Fruit fly (Drosophila melanogaster) whole organism, embryonic: Measurements from ENCODE around the gene ph-p.

Experiments used
- Awh ChIP-seq: fragments of 200-800 bp; sonication (Bioruptor generic); IDR thresholded peaks from 2 replicates; pipeline ENCODE4, ENCODE4 v1.3.6; 2022; ENCODE audit warnings: missing biosample characterization, missing genetic modification characterization
- BEAF-32 ChIP-seq: fragments of 200-800 bp; sonication (Bioruptor generic); optimal IDR thresholded peaks from 3 replicates; lab custom pipeline; 2017; ENCODE audit warnings: missing biosample characterization, missing genetic modification characterization, mild to moderate bottlenecking, moderate library complexity, missing genetic modification reagents
- CG10209 ChIP-seq: fragments of 200-800 bp; sonication (Bioruptor generic); optimal IDR thresholded peaks from 3 replicates; lab custom pipeline; 2017; ENCODE audit warnings: missing biosample characterization, mild to moderate bottlenecking, missing genetic modification characterization, missing genetic modification reagents
- CG10267 ChIP-seq: fragments of 200-800 bp; sonication (Bioruptor generic); optimal IDR thresholded peaks from 2 replicates; lab custom pipeline; 2018; ENCODE audit warnings: missing biosample characterization, mild to moderate bottlenecking, missing genetic modification characterization, moderate library complexity
- CG10274 ChIP-seq: fragments of 200-800 bp; sonication (Bioruptor generic); optimal IDR thresholded peaks from 3 replicates; lab custom pipeline; 2017; ENCODE audit warnings: missing biosample characterization, mild to moderate bottlenecking, missing genetic modification characterization
- CG10462 ChIP-seq: fragments of 200-800 bp; sonication (Bioruptor generic); optimal IDR thresholded peaks from 2 replicates; lab custom pipeline; 2016; ENCODE audit warnings: missing biosample characterization, missing genetic modification characterization
- CG11456 ChIP-seq: fragments of 200-800 bp; sonication (Bioruptor generic); IDR thresholded peaks from 3 replicates; pipeline ENCODE4 v1.3.6; 2022; ENCODE audit warnings: missing biosample characterization, missing genetic modification characterization
- CG11696 ChIP-seq: fragments of 200-800 bp; sonication (Bioruptor generic); IDR thresholded peaks from 2 replicates; pipeline ENCODE4 v1.3.6; 2022; ENCODE audit warnings: missing biosample characterization, missing genetic modification characterization
- CG12104 ChIP-seq: fragments of 200-800 bp; sonication (Bioruptor generic); optimal IDR thresholded peaks from 3 replicates; lab custom pipeline; 2016; ENCODE audit warnings: missing biosample characterization, missing genetic modification characterization
- CG12155 ChIP-seq: fragments of 200-800 bp; sonication (Bioruptor generic); optimal IDR thresholded peaks from 3 replicates; lab custom pipeline; 2016; ENCODE audit warnings: missing biosample characterization, missing genetic modification characterization
- CG12942 ChIP-seq: fragments of 200-800 bp; sonication (Bioruptor generic); optimal IDR thresholded peaks from 3 replicates; lab custom pipeline; 2016; ENCODE audit warnings: missing biosample characterization, missing genetic modification characterization
- CG14965 ChIP-seq: fragments of 200-800 bp; sonication (Bioruptor generic); optimal IDR thresholded peaks from 2 replicates; lab custom pipeline; 2016; ENCODE audit warnings: missing biosample characterization, missing genetic modification characterization, borderline replicate concordance
- CG15269 ChIP-seq: fragments of 200-800 bp; sonication (Bioruptor generic); optimal IDR thresholded peaks from 2 replicates; lab custom pipeline; 2018; ENCODE audit warnings: missing biosample characterization, mild to moderate bottlenecking, missing genetic modification characterization, moderate library complexity
- CG17385 ChIP-seq: fragments of 200-800 bp; sonication (Bioruptor generic); optimal IDR thresholded peaks from 3 replicates; lab custom pipeline; 2018; ENCODE audit warnings: missing biosample characterization, mild to moderate bottlenecking, missing genetic modification characterization
- CG1792 ChIP-seq: fragments of 200-800 bp; sonication (Bioruptor generic); optimal IDR thresholded peaks from 2 replicates; lab custom pipeline; 2016; ENCODE audit warnings: missing biosample characterization, missing genetic modification characterization
- CG18619 ChIP-seq: fragments of 200-800 bp; sonication (Bioruptor generic); optimal IDR thresholded peaks from 3 replicates; lab custom pipeline; 2017; ENCODE audit warnings: missing biosample characterization, mild to moderate bottlenecking, missing genetic modification characterization
- CG2120 ChIP-seq: fragments of 200-800 bp; sonication (Bioruptor generic); optimal IDR thresholded peaks from 3 replicates; lab custom pipeline; 2016; ENCODE audit warnings: missing biosample characterization, missing genetic modification characterization
- CG2678 ChIP-seq: fragments of 200-800 bp; sonication (Bioruptor generic); optimal IDR thresholded peaks from 3 replicates; lab custom pipeline; 2019; ENCODE audit warnings: missing biosample characterization, mild to moderate bottlenecking, missing genetic modification characterization, moderate library complexity
- CG2712 ChIP-seq: fragments of 200-800 bp; optimal IDR thresholded peaks from 3 replicates; lab custom pipeline; 2019; ENCODE audit warnings: missing biosample characterization, mild to moderate bottlenecking, missing genetic modification characterization, moderate library complexity
- CG2875 ChIP-seq: fragments of 200-800 bp; sonication (Bioruptor generic); optimal IDR thresholded peaks from 2 replicates; lab custom pipeline; 2017; ENCODE audit warnings: missing biosample characterization, mild to moderate bottlenecking, missing genetic modification characterization, missing genetic modification reagents
- CG32767 ChIP-seq: fragments of 200-800 bp; sonication (Bioruptor generic); IDR thresholded peaks from 2 replicates; pipeline ENCODE4 v1.3.6; 2022; ENCODE audit warnings: missing biosample characterization, missing genetic modification characterization
- CG42726 ChIP-seq: fragments of 200-800 bp; sonication (Bioruptor generic); IDR thresholded peaks from 2 replicates; pipeline ENCODE4 v1.3.6; 2022; ENCODE audit warnings: missing biosample characterization, missing genetic modification characterization; ENCODE audit not compliant: partially characterized antibody
- CG7556 ChIP-seq: fragments of 200-800 bp; sonication (Bioruptor generic); optimal IDR thresholded peaks from 2 replicates; lab custom pipeline; 2017; ENCODE audit warnings: missing biosample characterization, mild to moderate bottlenecking, missing genetic modification characterization
- CG9437 ChIP-seq: fragments of 200-800 bp; sonication (Bioruptor generic); optimal IDR thresholded peaks from 2 replicates; lab custom pipeline; 2018; ENCODE audit warnings: missing biosample characterization, mild to moderate bottlenecking, missing genetic modification characterization
- Dek ChIP-seq: fragments of 200-800 bp; sonication (Bioruptor generic); optimal IDR thresholded peaks from 3 replicates; lab custom pipeline; 2019; ENCODE audit warnings: missing biosample characterization, mild to moderate bottlenecking, missing genetic modification characterization, moderate library complexity
- Doc3 ChIP-seq: fragments of 200-800 bp; sonication (Bioruptor generic); IDR thresholded peaks from 3 replicates; pipeline ENCODE4 v1.3.6; 2022; ENCODE audit warnings: missing biosample characterization, missing genetic modification characterization; ENCODE audit not compliant: partially characterized antibody
- ERR ChIP-seq: fragments of 200-800 bp; sonication (Bioruptor generic); optimal IDR thresholded peaks from 2 replicates; lab custom pipeline; 2016; ENCODE audit warnings: missing biosample characterization, missing genetic modification characterization
- Hand ChIP-seq: fragments of 200-800 bp; sonication (Bioruptor generic); optimal IDR thresholded peaks from 2 replicates; lab custom pipeline; 2017; ENCODE audit warnings: mild to moderate bottlenecking, missing biosample characterization, missing genetic modification reagents, missing genetic modification characterization
- Hr3 ChIP-seq: fragments of 200-800 bp; sonication (Bioruptor generic); optimal IDR thresholded peaks from 3 replicates; lab custom pipeline; 2016; ENCODE audit warnings: missing biosample characterization, missing genetic modification characterization
- Hr39 ChIP-seq: fragments of >200 bp; optimal IDR thresholded peaks from 2 replicates; lab custom pipeline; 2017
- Lhr ChIP-seq: fragments of 200-800 bp; sonication (Bioruptor generic); optimal IDR thresholded peaks from 3 replicates; lab custom pipeline; 2017; ENCODE audit warnings: mild to moderate bottlenecking, missing biosample characterization, missing genetic modification reagents, missing genetic modification characterization
- Nf-YA ChIP-seq: fragments of 200-800 bp; sonication (Bioruptor generic); IDR thresholded peaks from 2 replicates; pipeline ENCODE4 v1.3.6; 2022; ENCODE audit warnings: missing biosample characterization, missing genetic modification characterization
- Spps ChIP-seq: fragments of 200-800 bp; sonication (Bioruptor generic); optimal IDR thresholded peaks from 2 replicates; lab custom pipeline; 2018; ENCODE audit warnings: missing biosample characterization, mild to moderate bottlenecking, missing genetic modification characterization
- TFAM ChIP-seq: fragments of 200-800 bp; sonication (Bioruptor generic); optimal IDR thresholded peaks from 2 replicates; lab custom pipeline; 2017; ENCODE audit warnings: missing biosample characterization, missing genetic modification characterization, inconsistent platforms
- Vsx1 ChIP-seq: fragments of 200-800 bp; sonication (Bioruptor generic); optimal IDR thresholded peaks from 2 replicates; lab custom pipeline; 2017; ENCODE audit warnings: missing biosample characterization, mild to moderate bottlenecking, missing genetic modification characterization, missing genetic modification reagents
- Xbp1 ChIP-seq: fragments of 200-800 bp; sonication (Bioruptor generic); optimal IDR thresholded peaks from 3 replicates; lab custom pipeline; 2016; ENCODE audit warnings: missing biosample characterization, mild to moderate bottlenecking, missing genetic modification characterization
- ab ChIP-seq: fragments of 200-800 bp; sonication (Bioruptor generic); optimal IDR thresholded peaks from 2 replicates; lab custom pipeline; 2016; ENCODE audit warnings: missing biosample characterization, missing genetic modification characterization
- ac ChIP-seq: fragments of 200-800 bp; sonication (Bioruptor generic); optimal IDR thresholded peaks from 3 replicates; lab custom pipeline; 2017; ENCODE audit warnings: missing biosample characterization, mild to moderate bottlenecking, missing genetic modification characterization
- aop ChIP-seq: fragments of 200-800 bp; sonication (Bioruptor generic); IDR thresholded peaks from 2 replicates; pipeline ENCODE4 v1.3.6; 2022; ENCODE audit warnings: missing biosample characterization, missing genetic modification characterization
- ara ChIP-seq: fragments of 200-800 bp; sonication (Bioruptor generic); IDR thresholded peaks from 2 replicates; pipeline ENCODE4 v1.3.6; 2022; ENCODE audit warnings: missing biosample characterization, missing genetic modification characterization
- cad ChIP-seq: fragments of >200 bp; optimal IDR thresholded peaks from 2 replicates; lab custom pipeline; 2017; ENCODE audit warnings: missing biosample characterization, missing genetic modification characterization
- cg ChIP-seq: fragments of 200-800 bp; sonication (Bioruptor generic); optimal IDR thresholded peaks from 3 replicates; lab custom pipeline; 2019; ENCODE audit warnings: missing biosample characterization, mild to moderate bottlenecking, missing genetic modification characterization, moderate library complexity
- gsb-n ChIP-seq: fragments of 200-800 bp; sonication (Bioruptor generic); optimal IDR thresholded peaks from 3 replicates; lab custom pipeline; 2018; ENCODE audit warnings: missing biosample characterization, mild to moderate bottlenecking, missing genetic modification characterization
- hth ChIP-seq: fragments of >200 bp; optimal IDR thresholded peaks from 2 replicates; lab custom pipeline; 2017; ENCODE audit warnings: inconsistent platforms
- mam ChIP-seq: fragments of 200-800 bp; sonication (Bioruptor generic); optimal IDR thresholded peaks from 3 replicates; lab custom pipeline; 2016; ENCODE audit warnings: missing biosample characterization, missing genetic modification characterization
- onecut ChIP-seq: fragments of 200-800 bp; sonication (Bioruptor generic); IDR thresholded peaks from 2 replicates; pipeline ENCODE4 v1.3.6; 2022; ENCODE audit warnings: missing biosample characterization, missing genetic modification characterization
- p53 ChIP-seq: fragments of 200-800 bp; sonication (Bioruptor generic); optimal IDR thresholded peaks from 2 replicates; lab custom pipeline; 2016; ENCODE audit warnings: missing biosample characterization, missing genetic modification characterization
- stc ChIP-seq: fragments of 200-800 bp; sonication (Bioruptor generic); IDR thresholded peaks from 2 replicates; pipeline ENCODE4 v1.3.6; 2022; ENCODE audit warnings: missing biosample characterization, missing genetic modification characterization
- tio ChIP-seq: fragments of 200-800 bp; sonication (Bioruptor generic); optimal IDR thresholded peaks from 2 replicates; lab custom pipeline; 2017; ENCODE audit warnings: missing biosample characterization, missing genetic modification characterization, inconsistent platforms
- unc-4 ChIP-seq: fragments of 200-800 bp; sonication (Bioruptor generic); IDR thresholded peaks from 2 replicates; pipeline ENCODE4 v1.3.6; 2022; ENCODE audit warnings: missing biosample characterization, missing genetic modification characterization; ENCODE audit not compliant: partially characterized antibody

Gene ph-p

dm6 chrX:2145690-2146470, 7.7 kb upstream of the ph-p start (continued):
- TF ChIP-seq Xbp1 (GFP tag; lab: Kevin White, UChicago): peak; percentile 26
- no peak for TF ChIP-seq CG10462 (GFP tag; lab: Kevin White, UChicago)
- TF ChIP-seq mam (GFP tag; lab: Kevin White, UChicago): peak; percentile 31
- TF ChIP-seq CG32767 (GFP tag; lab: Robert Waterston, UW): no peak
- peak; percentile 15 for TF ChIP-seq CG10267 (tag; lab: Kevin White, UChicago)
- TF ChIP-seq hth: no peak
- peak; percentile 13 for TF ChIP-seq CG10209 (GFP tag; lab: Kevin White, UChicago)
- TF ChIP-seq Hand (GFP tag; lab: Kevin White, UChicago): peak; percentile 1
- no peak for TF ChIP-seq CG14965 (GFP tag; lab: Kevin White, UChicago)
- TF ChIP-seq cad (GFP tag; lab: Kevin White, UChicago): no peak
- no peak for TF ChIP-seq Spps
- peak; percentile 47 for TF ChIP-seq CG2120 (GFP tag; lab: Kevin White, UChicago)
- no peak for TF ChIP-seq CG11696 (GFP tag; lab: Robert Waterston, UW)
- TF ChIP-seq Lhr (GFP tag; lab: Kevin White, UChicago): no peak
- TF ChIP-seq Awh (GFP tag; lab: Robert Waterston, UW): no peak
- TF ChIP-seq aop (GFP tag; lab: Robert Waterston, UW): no peak
- peak; percentile 60 for TF ChIP-seq CG2678 (tag; lab: Kevin White, UChicago)
- no peak for TF ChIP-seq p53 (GFP tag; lab: Kevin White, UChicago)
- TF ChIP-seq CG11456: 0 out of 3 replicates have a peak, but pooled peaks have one; percentile 16
- TF ChIP-seq CG15269 (tag; lab: Kevin White, UChicago): peak; percentile 58
- peak; percentile 56 for TF ChIP-seq Hr3
- peak; percentile 47 for TF ChIP-seq ERR
- no peak for TF ChIP-seq CG1792
- no peak for TF ChIP-seq ac
- peak; percentile 41 for TF ChIP-seq CG17385 (GFP tag; lab: Kevin White, UChicago)
- peak; percentile 78 for TF ChIP-seq Doc3
- TF ChIP-seq CG2875 (GFP tag; lab: Kevin White, UChicago): no peak
- peak; percentile 76 for TF ChIP-seq unc-4 (GFP tag; lab: Robert Waterston, UW)
- TF ChIP-seq CG12155 (GFP tag; lab: Kevin White, UChicago): peak; percentile 25
- TF ChIP-seq onecut (GFP tag; lab: Robert Waterston, UW): 0 out of 2 replicates have a peak, but pooled peaks have one; percentile 3
- TF ChIP-seq CG7556 (GFP tag; lab: Kevin White, UChicago): peak; percentile 50
- no peak for TF ChIP-seq tio (GFP tag; lab: Kevin White, UChicago)
- TF ChIP-seq CG2712: peak; percentile 51
- TF ChIP-seq TFAM: no peak
- no peak for TF ChIP-seq stc
- no peak for TF ChIP-seq ab
- peak; percentile 27 for TF ChIP-seq CG18619
- TF ChIP-seq Dek (tag; lab: Kevin White, UChicago): no peak
- TF ChIP-seq Hr39: no peak
- no peak for TF ChIP-seq Nf-YA (GFP tag; lab: Robert Waterston, UW)
- no peak for TF ChIP-seq Vsx1 (GFP tag; lab: Kevin White, UChicago)
- TF ChIP-seq CG12104 (GFP tag; lab: Kevin White, UChicago): no peak
- TF ChIP-seq BEAF-32: peak; percentile 83
- TF ChIP-seq cg (GFP tag; lab: Kevin White, UChicago): peak; percentile 41
- TF ChIP-seq CG42726 (GFP tag; lab: Robert Waterston, UW): no peak
- no peak; the same call in 1 of the 2 replicates for TF ChIP-seq ara
- no peak for TF ChIP-seq gsb-n (tag; lab: Kevin White, UChicago)
- TF ChIP-seq CG12942 (GFP tag; lab: Kevin White, UChicago): no peak
- no peak for TF ChIP-seq CG10274 (GFP tag; lab: Kevin White, UChicago)
- peak; percentile 9 for TF ChIP-seq CG9437 (GFP tag; lab: Kevin White, UChicago)
